Worm (Caenorhabditis elegans) whole organism, L1 larva: ENCODE results near the gene glb-20.
A peak's percentile ranks its signal among the peaks of the same experiment; 100 is the strongest.

Experiments used
- ceh-88 ChIP-seq: fragments of 200-800 bp; sonication (Bioruptor generic); IDR thresholded peaks from 2 replicates; pipeline ENCODE4 v1.3.6; 2022; ENCODE audit warnings: missing genetic modification characterization, missing compliant biosample characterization
- efl-1 ChIP-seq, 4 experiments: fragments of 150-350 bp; optimal IDR thresholded peaks in 3 of 4; peaks in 1 of 4; 1 replicate in 1 of 4; 2 replicates in 3 of 4; lab custom pipeline; 2014; ENCODE audit warnings: missing biosample characterization in 2 of 4, missing genetic modification characterization in 2 of 4, missing genetic modification reagents in 2 of 4
- fkh-8 ChIP-seq: sonication (generic microtip); optimal IDR thresholded peaks from 2 replicates; lab custom pipeline; 2016; ENCODE audit warnings: mild to moderate bottlenecking, missing genetic modification characterization, missing compliant biosample characterization
- hpl-2 ChIP-seq: fragments of 150-350 bp; optimal IDR thresholded peaks from 2 replicates; lab custom pipeline; 2014; ENCODE audit warnings: missing biosample characterization, missing genetic modification reagents, missing genetic modification characterization
- lin-14 ChIP-seq: fragments of 200-800 bp; sonication (Bioruptor generic); optimal IDR thresholded peaks from 2 replicates; lab custom pipeline; 2018; ENCODE audit warnings: mild to moderate bottlenecking, missing genetic modification characterization, moderate library complexity, missing compliant biosample characterization
- lsy-2 ChIP-seq, 2 experiments: fragments of 150-350 bp; optimal IDR thresholded peaks; 2 replicates each; lab custom pipeline; 2014; ENCODE audit warnings: missing biosample characterization in 2 of 2, missing genetic modification characterization in 2 of 2
- nhr-12 ChIP-seq: sonication (generic microtip); optimal IDR thresholded peaks from 2 replicates; lab custom pipeline; 2017; ENCODE audit warnings: missing biosample characterization, missing genetic modification characterization
- nhr-84 ChIP-seq: sonication (generic microtip); optimal IDR thresholded peaks from 2 replicates; lab custom pipeline; 2017; ENCODE audit warnings: missing biosample characterization, missing genetic modification characterization
- pag-3 ChIP-seq: sonication (generic microtip); optimal IDR thresholded peaks from 2 replicates; lab custom pipeline; 2017; ENCODE audit warnings: missing genetic modification characterization, mild to moderate bottlenecking, missing compliant biosample characterization, antibody characterized with exemption, borderline replicate concordance; ENCODE audit not compliant: insufficient read depth
- pax-3 ChIP-seq: fragments of 200-800 bp; sonication (Bioruptor generic); optimal IDR thresholded peaks from 2 replicates; lab custom pipeline; 2018; ENCODE audit warnings: mild to moderate bottlenecking, missing genetic modification characterization, moderate library complexity, missing compliant biosample characterization
- tlp-1 ChIP-seq: fragments of 150-350 bp; optimal IDR thresholded peaks from 2 replicates; lab custom pipeline; 2014; ENCODE audit warnings: missing biosample characterization, missing genetic modification characterization
- unc-86 ChIP-seq: sonication (generic microtip); optimal IDR thresholded peaks from 2 replicates; lab custom pipeline; 2016; ENCODE audit warnings: missing genetic modification characterization, missing compliant biosample characterization
- xbp-1 ChIP-seq: sonication (generic microtip); optimal IDR thresholded peaks from 2 replicates; lab custom pipeline; 2016; ENCODE audit warnings: missing genetic modification characterization, missing compliant biosample characterization

The glb-20 gene

DNA sequence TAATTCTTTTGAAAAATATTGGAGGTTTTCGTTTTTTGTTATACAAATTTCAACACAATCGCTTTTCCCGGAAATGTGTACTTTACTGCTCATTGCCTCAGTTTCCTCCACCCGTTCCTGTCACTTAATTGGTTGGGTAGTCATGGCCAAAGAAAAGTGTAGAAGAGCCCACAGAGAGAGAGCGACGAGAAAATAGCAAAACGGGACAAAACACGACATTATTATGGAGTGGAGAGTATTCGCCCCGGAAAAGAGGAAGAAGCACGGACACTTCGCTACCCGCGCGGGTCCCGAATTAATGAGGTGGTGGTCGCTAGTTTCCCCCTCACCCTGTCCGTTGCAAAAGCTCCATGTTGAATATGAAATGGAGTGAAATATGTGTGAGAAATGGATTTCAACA is 52.1 kb downstream of the glb-20 start:
- no peak for TF ChIP-seq nhr-12 (tag; lab: Kevin White, UChicago)
- peak; percentile 35 for TF ChIP-seq lin-14 (GFP tag; lab: Kevin White, UChicago)
- TF ChIP-seq hpl-2, result no peak
- TF ChIP-seq pax-3, result no peak
- TF ChIP-seq efl-1 (optimal IDR thresholded peaks at IDR 0.05; lab: Kevin White, UChicago), result no peak
- no peak for TF ChIP-seq efl-1 (GFP tag; optimal IDR thresholded peaks at IDR 0.05 in 1 of 2; lab: Kevin White, UChicago)
- TF ChIP-seq tlp-1 (tag; lab: Kevin White, UChicago), result no peak
- TF ChIP-seq nhr-84, result no peak
- TF ChIP-seq pag-3 (tag; lab: Kevin White, UChicago), result no peak
- TF ChIP-seq xbp-1, result no peak
- TF ChIP-seq ceh-88 (GFP tag; lab: Robert Waterston, UW), result no peak
- no peak for TF ChIP-seq unc-86
- TF ChIP-seq lsy-2 (tag; optimal IDR thresholded peaks at IDR 0.05; lab: Kevin White, UChicago), result no peak
- TF ChIP-seq fkh-8, result peak; percentile 21
